Worm (Caenorhabditis elegans) whole organism, L4 larva: ENCODE measurements around the gene snt-6.

Source experiments
- D1046.2 ChIP-seq: fragments of 200-800 bp; sonication (Bioruptor generic); IDR thresholded peaks from 2 replicates; pipeline ENCODE4 v1.3.6; 2022; ENCODE audit warnings: missing genetic modification characterization, missing compliant biosample characterization
- F44E2.7 ChIP-seq: fragments of 200-800 bp; sonication (Bioruptor generic); IDR thresholded peaks from 2 replicates; pipeline ENCODE4 v2.1.2; 2022; ENCODE audit warnings: missing genetic modification characterization, missing compliant biosample characterization
- F49E8.2 ChIP-seq: sonication (generic microtip); optimal IDR thresholded peaks from 2 replicates; lab custom pipeline; 2016; ENCODE audit warnings: missing compliant biosample characterization, mild to moderate bottlenecking, missing genetic modification characterization, borderline replicate concordance
- Y105C5A.15 ChIP-seq: fragments of 200-800 bp; sonication (Bioruptor generic); IDR thresholded peaks from 2 replicates; pipeline ENCODE4 v1.3.6; 2022; ENCODE audit warnings: missing genetic modification characterization, missing compliant biosample characterization
- Y75B8A.6 ChIP-seq: fragments of 200-800 bp; sonication (Bioruptor generic); IDR thresholded peaks from 2 replicates; pipeline ENCODE4 v1.3.6; 2022; ENCODE audit warnings: missing genetic modification reagents, missing genetic modification characterization, missing compliant biosample characterization
- ZK546.5 ChIP-seq, 2 experiments: sonication (generic microtip); optimal IDR thresholded peaks; 2 replicates each; lab custom pipeline; 2017; ENCODE audit warnings: missing biosample characterization in 2 of 2, missing genetic modification characterization in 2 of 2
- aha-1 ChIP-seq: fragments of 150-350 bp; peaks from one replicate; lab custom pipeline; 2014; ENCODE audit warnings: missing biosample characterization, missing genetic modification characterization
- ama-1 ChIP-seq: fragments of 150-350 bp; optimal IDR thresholded peaks from 2 replicates; lab custom pipeline; 2014; ENCODE audit warnings: inconsistent platforms, mixed read lengths
- ceh-28 ChIP-seq: fragments of 150-350 bp; optimal IDR thresholded peaks from 2 replicates; lab custom pipeline; 2014; ENCODE audit warnings: missing biosample characterization, missing genetic modification reagents, missing genetic modification characterization
- ceh-44 ChIP-seq: fragments of 200-800 bp; sonication (Bioruptor generic); IDR thresholded peaks from 2 replicates; pipeline ENCODE4 v1.3.6; 2022; ENCODE audit warnings: missing genetic modification reagents, missing genetic modification characterization, missing compliant biosample characterization
- ceh-62 ChIP-seq: sonication (generic microtip); optimal IDR thresholded peaks from 2 replicates; lab custom pipeline; 2017; ENCODE audit warnings: missing biosample characterization, missing genetic modification characterization
- ces-1 ChIP-seq: fragments of 150-350 bp; sonication (generic microtip); optimal IDR thresholded peaks from 4 replicates; lab custom pipeline; 2014; ENCODE audit warnings: missing biosample characterization, missing genetic modification reagents, missing genetic modification characterization
- daf-12 ChIP-seq: fragments of 150-350 bp; optimal IDR thresholded peaks from 2 replicates; lab custom pipeline; 2014; ENCODE audit warnings: missing biosample characterization, missing genetic modification reagents, missing genetic modification characterization
- duxl-1 ChIP-seq: sonication (generic microtip); optimal IDR thresholded peaks from 2 replicates; lab custom pipeline; 2016; ENCODE audit warnings: mild to moderate bottlenecking, missing genetic modification characterization, moderate library complexity, missing compliant biosample characterization; ENCODE audit not compliant: poor library complexity
- fkh-10 ChIP-seq: fragments of 150-350 bp; optimal IDR thresholded peaks from 2 replicates; lab custom pipeline; 2014; ENCODE audit warnings: missing biosample characterization, missing genetic modification reagents, missing genetic modification characterization
- hlh-11 ChIP-seq: fragments of 200-800 bp; sonication (Bioruptor generic); optimal IDR thresholded peaks from 2 replicates; lab custom pipeline; 2018; ENCODE audit warnings: mild to moderate bottlenecking, missing genetic modification characterization, missing compliant biosample characterization
- hmg-1.1 ChIP-seq: fragments of 200-800 bp; sonication (Bioruptor generic); IDR thresholded peaks from 2 replicates; pipeline ENCODE4 v1.3.6; 2022; ENCODE audit warnings: missing genetic modification reagents, missing genetic modification characterization, missing compliant biosample characterization
- lin-13 ChIP-seq: fragments of 150-350 bp; optimal IDR thresholded peaks from 2 replicates; lab custom pipeline; 2014; ENCODE audit warnings: missing biosample characterization, missing genetic modification reagents, missing genetic modification characterization
- lin-29 ChIP-seq: fragments of 200-800 bp; sonication (Bioruptor generic); IDR thresholded peaks from 2 replicates; pipeline ENCODE4 v1.3.6; 2022; ENCODE audit warnings: missing genetic modification reagents, missing genetic modification characterization, missing compliant biosample characterization
- lin-38 ChIP-seq: fragments of 200-800 bp; sonication (Bioruptor generic); IDR thresholded peaks from 2 replicates; pipeline ENCODE4 v1.3.6; 2022; ENCODE audit warnings: missing genetic modification reagents, missing genetic modification characterization, missing compliant biosample characterization
- mep-1 ChIP-seq: fragments of 150-350 bp; sonication (generic microtip); optimal IDR thresholded peaks from 3 replicates; lab custom pipeline; 2014; ENCODE audit warnings: missing biosample characterization, missing genetic modification characterization
- mxl-2 ChIP-seq: fragments of 200-800 bp; sonication (Bioruptor generic); conservative IDR thresholded peaks from 2 replicates; pipeline ENCODE4 v1.3.6; 2022; ENCODE audit warnings: missing genetic modification reagents, missing genetic modification characterization, missing compliant biosample characterization
- nhr-111 ChIP-seq: fragments of 200-800 bp; sonication (Bioruptor generic); optimal IDR thresholded peaks from 2 replicates; lab custom pipeline; 2018; ENCODE audit warnings: mild to moderate bottlenecking, missing genetic modification characterization, missing compliant biosample characterization
- nhr-76 ChIP-seq: fragments of 150-350 bp; optimal IDR thresholded peaks from 2 replicates; lab custom pipeline; 2014; ENCODE audit warnings: missing biosample characterization, missing genetic modification characterization
- nhr-77 ChIP-seq: fragments of 150-350 bp; optimal IDR thresholded peaks from 2 replicates; lab custom pipeline; 2014; ENCODE audit warnings: missing biosample characterization, missing genetic modification characterization
- pha-4 ChIP-seq, 2 experiments: fragments of 150-350 bp in 1 of 2; fragments of 200-800 bp in 1 of 2; sonication (Bioruptor generic) in 1 of 2; IDR thresholded peaks in 1 of 2; optimal IDR thresholded peaks in 1 of 2; 2 replicates each; pipeline versions ENCODE4 v1.3.6 to Lab custom; 2014 to 2022; ENCODE audit warnings: missing genetic modification characterization in 2 of 2, missing genetic modification reagents in 2 of 2, missing biosample characterization in 1 of 2, missing compliant biosample characterization in 1 of 2
- pqm-1 ChIP-seq: sonication (generic microtip); optimal IDR thresholded peaks from 2 replicates; lab custom pipeline; 2017; ENCODE audit warnings: missing biosample characterization, missing genetic modification characterization
- set-16 ChIP-seq: fragments of 200-800 bp; sonication (Bioruptor generic); IDR thresholded peaks from 2 replicates; pipeline ENCODE4 v1.3.6; 2022; ENCODE audit warnings: missing genetic modification reagents, missing genetic modification characterization, missing compliant biosample characterization
- snpc-1.2 ChIP-seq: fragments of 200-800 bp; sonication (Bioruptor generic); IDR thresholded peaks from 2 replicates; pipeline ENCODE4 v1.3.6; 2022; ENCODE audit warnings: missing genetic modification reagents, missing genetic modification characterization, missing compliant biosample characterization
- spr-3 ChIP-seq: fragments of 200-800 bp; sonication (Bioruptor generic); optimal IDR thresholded peaks from 2 replicates; lab custom pipeline; 2018; ENCODE audit warnings: mild to moderate bottlenecking, missing genetic modification characterization, missing compliant biosample characterization
- unc-39 ChIP-seq: sonication (generic microtip); optimal IDR thresholded peaks from 2 replicates; lab custom pipeline; 2017; ENCODE audit warnings: missing biosample characterization, missing genetic modification characterization
- zag-1 ChIP-seq: fragments of 150-350 bp; optimal IDR thresholded peaks from 2 replicates; lab custom pipeline; 2014; ENCODE audit warnings: missing biosample characterization, missing genetic modification characterization
- zfp-3 ChIP-seq: fragments of 200-800 bp; sonication (Bioruptor generic); conservative IDR thresholded peaks from 2 replicates; pipeline ENCODE4 v1.3.6; 2022; ENCODE audit warnings: missing genetic modification reagents, missing genetic modification characterization, missing compliant biosample characterization
- zip-11 ChIP-seq: fragments of 200-800 bp; sonication (Bioruptor generic); IDR thresholded peaks from 2 replicates; pipeline ENCODE4 v1.3.6; 2022; ENCODE audit warnings: missing genetic modification characterization, missing compliant biosample characterization
- zip-2 ChIP-seq: fragments of 150-350 bp; optimal IDR thresholded peaks from 2 replicates; lab custom pipeline; 2014; ENCODE audit warnings: missing biosample characterization, missing genetic modification characterization

snt-6 gene

DNA sequence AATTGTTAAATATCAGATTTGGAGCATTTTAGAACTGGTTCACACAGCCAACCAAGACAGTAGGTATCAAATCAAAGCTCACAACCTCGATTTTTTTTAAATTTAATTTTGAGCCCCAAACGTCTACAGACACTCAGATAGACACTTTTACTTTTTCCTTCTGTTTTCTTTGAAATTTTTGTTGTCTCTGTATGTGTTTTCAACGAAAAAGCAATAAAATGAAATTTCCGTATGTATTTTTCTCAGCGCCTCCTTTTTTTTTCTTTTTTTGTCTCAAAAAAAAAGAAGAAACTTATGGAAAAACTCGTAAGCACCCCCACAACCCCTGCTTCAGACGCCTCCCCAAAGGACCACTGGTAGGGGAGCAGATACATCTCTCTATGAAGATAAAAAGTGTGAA is 23.8 kb upstream of the snt-6 start:
- TF ChIP-seq nhr-76 (tag; lab: Kevin White, UChicago) = no peak
- peak; percentile 81 for TF ChIP-seq fkh-10 (GFP tag; lab: Kevin White, UChicago)
- no peak for TF ChIP-seq unc-39 (tag; lab: Kevin White, UChicago)
- TF ChIP-seq hmg-1.1 (GFP tag; lab: Robert Waterston, UW) = no peak
- no peak for TF ChIP-seq ceh-62 (tag; lab: Kevin White, UChicago)
- TF ChIP-seq, all 104 proteins: peak for 1

DNA sequence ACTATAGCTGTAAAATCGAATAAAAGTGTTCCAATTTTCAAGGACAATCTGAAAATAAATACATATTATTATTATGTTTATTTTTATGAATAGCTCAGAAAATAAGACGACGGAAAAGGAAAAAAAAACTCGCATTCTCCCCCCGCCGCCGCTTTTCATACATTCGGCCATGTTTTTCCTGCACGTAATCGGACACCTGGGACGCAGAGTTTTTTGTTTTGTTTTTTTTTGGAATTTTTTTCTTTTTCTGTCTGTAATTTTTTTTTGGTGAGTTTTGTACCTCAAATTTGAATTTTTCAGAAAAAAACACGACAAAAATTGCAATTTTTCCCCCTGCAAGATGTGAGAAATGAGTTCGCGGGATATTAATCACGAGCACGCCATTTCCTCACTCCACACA is 20.2 kb upstream of the snt-6 start, which contains the start of gene C08G5.6:
C08G5.6 (plus strand) TSS at position 301 of the 400 bp plus-strand sequence.
- TF ChIP-seq pqm-1 (tag; lab: Kevin White, UChicago) = no peak
- TF ChIP-seq spr-3 = no peak
- TF ChIP-seq F44E2.7 = no peak
- no peak for TF ChIP-seq lin-29
- TF ChIP-seq nhr-111 (GFP tag; lab: Kevin White, UChicago) = no peak
- TF ChIP-seq nhr-76 (tag; lab: Kevin White, UChicago) = no peak
- TF ChIP-seq zip-11 (GFP tag; lab: Robert Waterston, UW) = no peak
- no peak for TF ChIP-seq aha-1 (tag; lab: Kevin White, UChicago)

DNA sequence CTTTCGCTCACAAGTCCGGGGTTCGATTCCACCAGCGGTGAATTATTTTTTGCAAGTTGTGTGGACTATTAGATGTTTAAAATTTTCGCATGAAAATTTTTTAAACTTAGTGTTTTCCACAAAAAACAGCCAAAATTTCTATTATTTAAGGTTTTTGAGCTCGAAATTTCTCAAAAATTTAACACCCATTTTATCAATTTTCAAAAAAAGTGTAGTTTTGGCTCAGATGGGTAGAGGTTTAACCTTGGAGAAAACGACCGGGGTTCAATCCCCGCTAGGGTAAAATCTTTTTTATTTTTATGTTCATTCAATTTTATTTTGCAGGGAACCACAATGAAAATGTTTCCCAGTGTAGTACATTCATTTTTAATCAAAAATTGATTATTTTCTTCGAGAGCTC is 19.2 kb upstream of the snt-6 start:
- TF ChIP-seq aha-1 (tag; lab: Kevin White, UChicago) = peak; percentile 27
- TF ChIP-seq pha-4 (GFP tag; IDR thresholded peaks at IDR 0.05; lab: Robert Waterston, UW) = no peak; the same call in 1 of the 2 replicates
- no peak for TF ChIP-seq pha-4 (tag; optimal IDR thresholded peaks at IDR 0.05; lab: Kevin White, UChicago)
- TF ChIP-seq lin-13 (GFP tag; lab: Kevin White, UChicago) = peak; percentile 11
- TF ChIP-seq unc-39 (tag; lab: Kevin White, UChicago) = no peak
- TF ChIP-seq duxl-1 (tag; lab: Kevin White, UChicago) = no peak
- no peak for TF ChIP-seq zag-1 (tag; lab: Kevin White, UChicago)
- no peak for TF ChIP-seq mep-1 (tag; lab: Kevin White, UChicago)
- peak; percentile 40 for TF ChIP-seq lin-38 (GFP tag; lab: Robert Waterston, UW)
- no peak for TF ChIP-seq zfp-3

DNA sequence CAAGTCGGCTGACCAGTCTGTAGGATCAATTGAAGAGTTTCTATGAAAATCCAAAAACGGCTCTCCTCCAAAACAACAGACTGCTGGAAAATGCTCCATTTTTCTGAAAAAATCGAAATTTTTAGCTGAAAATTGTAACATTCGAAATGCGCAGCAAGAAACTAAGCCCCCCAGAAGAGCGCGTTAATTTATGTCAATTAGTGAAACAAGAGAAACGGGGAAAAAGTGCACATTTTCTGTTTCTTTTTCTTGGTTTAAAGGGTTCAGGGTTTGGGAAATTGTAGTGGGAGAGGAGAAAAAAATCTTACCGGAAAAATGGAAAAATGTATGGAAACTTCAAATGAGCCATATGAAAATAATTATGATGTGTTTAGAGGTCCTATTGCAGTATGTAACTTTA is 15.2 kb upstream of the snt-6 start, which contains the start of gene C08G5.7:
C08G5.7 (minus strand) TSS at position 101 of the 400 bp plus-strand sequence.
- TF ChIP-seq ces-1 (GFP tag; lab: Kevin White, UChicago) = no peak
- TF ChIP-seq aha-1 (tag; lab: Kevin White, UChicago) = no peak
- TF ChIP-seq snpc-1.2 (GFP tag; lab: Robert Waterston, UW) = no peak
- no peak for TF ChIP-seq Y105C5A.15 (GFP tag; lab: Robert Waterston, UW)
- no peak for TF ChIP-seq ama-1 (lab: Kevin White, UChicago)
- TF ChIP-seq hlh-11 (tag; lab: Kevin White, UChicago) = no peak
- TF ChIP-seq ceh-28 (tag; lab: Kevin White, UChicago) = no peak
- no peak for TF ChIP-seq D1046.2 (GFP tag; lab: Robert Waterston, UW)
- TF ChIP-seq nhr-77 = no peak
- TF ChIP-seq set-16 (GFP tag; lab: Robert Waterston, UW) = no peak
- TF ChIP-seq Y75B8A.6 (GFP tag; lab: Robert Waterston, UW) = no peak
- TF ChIP-seq mxl-2 = no peak
- TF ChIP-seq ceh-44 (GFP tag; lab: Robert Waterston, UW) = no peak
- TF ChIP-seq F49E8.2 (tag; lab: Kevin White, UChicago) = no peak
- no peak for TF ChIP-seq ZK546.5 (tag; optimal IDR thresholded peaks at IDR 0.05; lab: Kevin White, UChicago)
- no peak for TF ChIP-seq daf-12
- no peak for TF ChIP-seq zip-2 (tag; lab: Kevin White, UChicago)
